Fruit fly (Drosophila melanogaster): ENCODE measurements around the gene Ids.
A peak's percentile ranks its signal among the peaks of the same experiment; 100 is the strongest.

The Ids gene

dm6 chr3L:3417759-3418158 lies 39.7 kb downstream of the Ids start:
- TF ChIP-seq br (GFP tag; optimal IDR thresholded peaks at IDR 0.05) (no peak), Hr83 (GFP tag; optimal IDR thresholded peaks at IDR 0.05; ENCODE audit: poor library complexity, severe bottlenecking) (peak; percentile 54), rgr (GFP tag; optimal IDR thresholded peaks at IDR 0.05) (peak; percentile 24), tai (GFP tag; optimal IDR thresholded peaks at IDR 0.05) (peak; percentile 38)

dm6 chr3L:3418207-3419086 lies 40.4 kb downstream of the Ids start:
- TF ChIP-seq CG9705 (GFP tag; optimal IDR thresholded peaks at IDR 0.05) (peak; percentile 81), rgr (GFP tag; optimal IDR thresholded peaks at IDR 0.05) (peak; percentile 70), Jra (GFP tag; optimal IDR thresholded peaks at IDR 0.05) (peak; percentile 20), Dfd (GFP tag; optimal IDR thresholded peaks at IDR 0.05) (no peak), CrebA (GFP tag; optimal IDR thresholded peaks at IDR 0.05; ENCODE audit: borderline replicate concordance) (peak; percentile 4), Hr78 (GFP tag; optimal IDR thresholded peaks at IDR 0.05) (peak; percentile 25), Mio (GFP tag; optimal IDR thresholded peaks at IDR 0.05) (no peak), ey (GFP tag; optimal IDR thresholded peaks at IDR 0.05) (peak; percentile 70), GATAd (GFP tag; optimal IDR thresholded peaks at IDR 0.05) (peak; percentile 28), Abd-B (GFP tag; optimal IDR thresholded peaks at IDR 0.05) (no peak), Hr83 (GFP tag; optimal IDR thresholded peaks at IDR 0.05; ENCODE audit: poor library complexity, severe bottlenecking) (no peak), Dif (GFP tag; optimal IDR thresholded peaks at IDR 0.05; ENCODE audit: partially characterized antibody) (peak; percentile 63), woc (GFP tag; optimal IDR thresholded peaks at IDR 0.05) (peak; percentile 69), HLH106 (tag; optimal IDR thresholded peaks at IDR 0.05) (peak; percentile 72), lola (GFP tag; optimal IDR thresholded peaks at IDR 0.05) (no peak), jim (GFP tag; optimal IDR thresholded peaks at IDR 0.05) (no peak), brk (GFP tag; optimal IDR thresholded peaks at IDR 0.05) (no peak), tai (GFP tag; optimal IDR thresholded peaks at IDR 0.05) (no peak), dmrt93B (GFP tag; optimal IDR thresholded peaks at IDR 0.05) (peak; percentile 19), Sp1 (GFP tag; optimal IDR thresholded peaks at IDR 0.05) (peak; percentile 78), CG32264 (GFP tag; optimal IDR thresholded peaks at IDR 0.05) (peak; percentile 29), pan (optimal IDR thresholded peaks at IDR 0.05) (no peak), Vsx2 (GFP tag; optimal IDR thresholded peaks at IDR 0.05; ENCODE audit: partially characterized antibody) (no peak), foxo (GFP tag; optimal IDR thresholded peaks at IDR 0.05) (peak in 1 of 2 experiments; percentile 40), br (GFP tag; optimal IDR thresholded peaks at IDR 0.05) (peak; percentile 77), Rel (GFP tag; optimal IDR thresholded peaks at IDR 0.05) (no peak), Rel (tag; optimal IDR thresholded peaks at IDR 0.05) (peak; percentile 84), OdsH (GFP tag; optimal IDR thresholded peaks at IDR 0.05) (peak; percentile 57), dsf (GFP tag; optimal IDR thresholded peaks at IDR 0.05; ENCODE audit: borderline replicate concordance) (peak; percentile 24), N (GFP tag; optimal IDR thresholded peaks at IDR 0.05) (peak; percentile 61), sage (GFP tag; optimal IDR thresholded peaks at IDR 0.05) (no peak), psq (GFP tag; optimal IDR thresholded peaks at IDR 0.05) (peak; percentile 71), fru (GFP tag; optimal IDR thresholded peaks at IDR 0.05) (peak; percentile 68), usp (GFP tag; optimal IDR thresholded peaks at IDR 0.05) (no peak), dl (GFP tag; optimal IDR thresholded peaks at IDR 0.05; ENCODE audit: insufficient read depth in 1 of 2, partially characterized antibody in 2 of 2) (peak in 1 of 2 experiments; percentile 24), h (GFP tag; optimal IDR thresholded peaks at IDR 0.05) (peak; percentile 72), Myc (optimal IDR thresholded peaks at IDR 0.05) (peak; percentile 3), Hnf4 (GFP tag; optimal IDR thresholded peaks at IDR 0.05) (peak; percentile 60)
